Worm (Caenorhabditis elegans): ENCODE measurements around the gene rnh-2.

DNA sequence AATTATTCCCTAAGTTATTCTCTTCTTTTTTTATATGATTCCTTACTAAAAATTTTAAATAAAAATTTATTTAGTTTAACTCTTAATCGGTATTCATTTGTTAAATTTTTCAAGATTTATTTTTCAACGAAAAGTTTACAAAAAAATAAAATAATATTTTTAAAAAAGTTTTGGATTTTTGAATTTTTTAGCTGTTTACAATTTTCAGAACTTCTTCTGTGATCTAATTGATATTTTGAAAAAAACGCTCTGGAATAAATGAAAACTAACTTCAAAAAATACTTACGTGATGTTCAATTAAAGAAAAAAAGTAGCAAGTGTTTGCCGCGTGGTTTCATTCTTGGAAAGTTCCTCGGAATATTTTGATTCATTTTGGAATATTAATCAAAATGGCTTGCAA, 28.4 kb downstream of the rnh-2 start, which contains the start of gene decr-1.2:
- no peak for TF ChIP-seq ama-1 (optimal IDR thresholded peaks at IDR 0.05)
- no peak for TF ChIP-seq ama-1 (GFP tag; optimal IDR thresholded peaks at IDR 0.05)
- TF ChIP-seq die-1 (tag; optimal IDR thresholded peaks at IDR 0.05): no peak
- TF ChIP-seq lsl-1 (GFP tag; optimal IDR thresholded peaks at IDR 0.05): no peak
- TF ChIP-seq unc-62 (GFP tag; optimal IDR thresholded peaks at IDR 0.05): no peak
